Worm (Caenorhabditis elegans): ENCODE data around the gene dnj-7.

- TF ChIP-seq flt-1 (GFP tag; IDR thresholded peaks at IDR 0.05) = no peak
- no peak for TF ChIP-seq ztf-23 (GFP tag; IDR thresholded peaks at IDR 0.05)
- TF ChIP-seq cog-1 (tag; optimal IDR thresholded peaks at IDR 0.05) = no peak
- no peak for TF ChIP-seq klf-2 (GFP tag; conservative IDR thresholded peaks at IDR 0.05)
- no peak for TF ChIP-seq ref-1 (GFP tag; conservative IDR thresholded peaks at IDR 0.05)
- no peak for TF ChIP-seq T22C8.4 (GFP tag; IDR thresholded peaks at IDR 0.05)
- TF ChIP-seq tab-1 (GFP tag; IDR thresholded peaks at IDR 0.05) = no peak
- TF ChIP-seq ztf-29 (GFP tag; IDR thresholded peaks at IDR 0.05) = no peak
- no peak for TF ChIP-seq med-1 (GFP tag; optimal IDR thresholded peaks at IDR 0.05; ENCODE audit: insufficient read depth)
Observed at ce11 chrX:7242119-7242518, 47.8 kb downstream of the dnj-7 start.
